Fruit fly (Drosophila melanogaster) whole organism, embryonic: ENCODE measurements around the gene CG5180.

ENCODE experiments used
- CG14667 ChIP-seq: fragments of 200-800 bp; sonication (Bioruptor generic); IDR thresholded peaks from 2 replicates; pipeline ENCODE4 v1.3.6; 2022; ENCODE audit warnings: missing biosample characterization, missing genetic modification characterization
- CG1647 ChIP-seq: fragments of 200-800 bp; sonication (Bioruptor generic); optimal IDR thresholded peaks from 3 replicates; lab custom pipeline; 2016; ENCODE audit warnings: missing biosample characterization, missing genetic modification characterization
- CG8478 ChIP-seq: fragments of >200 bp; optimal IDR thresholded peaks from 2 replicates; lab custom pipeline; 2018
- CTCF ChIP-seq: fragments of 200-800 bp; sonication (Bioruptor generic); optimal IDR thresholded peaks from 2 replicates; lab custom pipeline; 2017; ENCODE audit warnings: missing biosample characterization, mild to moderate bottlenecking, missing genetic modification characterization, moderate library complexity
- Lpt ChIP-seq: fragments of >200 bp; optimal IDR thresholded peaks from 2 replicates; lab custom pipeline; 2018; ENCODE audit warnings: missing biosample characterization, missing genetic modification characterization
- Side ChIP-seq: fragments of 200-800 bp; sonication (Bioruptor generic); optimal IDR thresholded peaks from 2 replicates; lab custom pipeline; 2016; ENCODE audit warnings: missing biosample characterization, missing genetic modification characterization
- aop ChIP-seq: fragments of 200-800 bp; sonication (Bioruptor generic); IDR thresholded peaks from 2 replicates; pipeline ENCODE4 v1.3.6; 2022; ENCODE audit warnings: missing biosample characterization, missing genetic modification characterization
- jumu ChIP-seq: fragments of 200-800 bp; sonication (Bioruptor generic); optimal IDR thresholded peaks from 3 replicates; lab custom pipeline; 2016; ENCODE audit warnings: missing biosample characterization, missing genetic modification characterization

- TF ChIP-seq CG8478 (peak; percentile 57), CTCF (no peak), CG1647 (no peak), aop (GFP tag; lab: Robert Waterston, UW) (no peak), Lpt (no peak), Side (no peak), jumu (GFP tag; lab: Kevin White, UChicago) (no peak), CG14667 (GFP tag; lab: Robert Waterston, UW) (no peak)
These were observed 28.7 kb downstream of the CG5180 start for dm6 chr3R:20586409-20586808.
